Worm (Caenorhabditis elegans) whole organism, midembryonic: ENCODE measurements around the gene pals-20.

Source experiments
- cog-1 ChIP-seq: sonication (generic microtip); optimal IDR thresholded peaks from 2 replicates; lab custom pipeline; 2016; ENCODE audit warnings: missing genetic modification characterization, missing compliant biosample characterization
- flt-1 ChIP-seq: fragments of 200-800 bp; sonication (Bioruptor generic); IDR thresholded peaks from 2 replicates; pipeline ENCODE4 v1.3.6; 2022; ENCODE audit warnings: missing genetic modification characterization, missing compliant biosample characterization
- klf-2 ChIP-seq: fragments of 200-800 bp; sonication (Bioruptor generic); conservative IDR thresholded peaks from 2 replicates; pipeline ENCODE4 v1.3.6; 2022; ENCODE audit warnings: missing genetic modification reagents, missing genetic modification characterization, missing compliant biosample characterization
- med-1 ChIP-seq: sonication (generic microtip); optimal IDR thresholded peaks from 2 replicates; lab custom pipeline; 2017; ENCODE audit warnings: missing genetic modification characterization, mild to moderate bottlenecking, missing compliant biosample characterization, antibody characterized with exemption, missing genetic modification reagents; ENCODE audit not compliant: insufficient read depth
- ref-1 ChIP-seq: fragments of 200-800 bp; sonication (Bioruptor generic); conservative IDR thresholded peaks from 2 replicates; pipeline ENCODE4 v1.3.6; 2022; ENCODE audit warnings: missing genetic modification reagents, missing genetic modification characterization, missing compliant biosample characterization
- tab-1 ChIP-seq: fragments of 200-800 bp; sonication (Bioruptor generic); IDR thresholded peaks from 2 replicates; pipeline ENCODE4 v1.3.6; 2022; ENCODE audit warnings: missing genetic modification characterization, missing compliant biosample characterization
- ztf-23 ChIP-seq: fragments of 200-800 bp; sonication (Bioruptor generic); IDR thresholded peaks from 2 replicates; pipeline ENCODE4 v1.3.6; 2022; ENCODE audit warnings: missing genetic modification reagents, missing genetic modification characterization, missing compliant biosample characterization

ce11 chrIII:1354523-1354922 is 33.6 kb downstream of the pals-20 start:
- TF ChIP-seq klf-2 (GFP tag; lab: Robert Waterston, UW), result no peak
- TF ChIP-seq med-1, result no peak
- TF ChIP-seq ref-1 (GFP tag; lab: Robert Waterston, UW), result no peak
- TF ChIP-seq flt-1 (GFP tag; lab: Robert Waterston, UW), result no peak
- no peak for TF ChIP-seq cog-1 (tag; lab: Kevin White, UChicago)
- TF ChIP-seq tab-1 (GFP tag; lab: Robert Waterston, UW), result no peak
- no peak for TF ChIP-seq ztf-23 (GFP tag; lab: Robert Waterston, UW)
